Worm (Caenorhabditis elegans) whole organism, L4 larva: ENCODE measurements around the gene dnj-11.

Experiments used
- F10B5.3 ChIP-seq: sonication (generic microtip); optimal IDR thresholded peaks from 2 replicates; lab custom pipeline; 2016; ENCODE audit warnings: mild to moderate bottlenecking, missing genetic modification characterization, missing compliant biosample characterization
- F26F4.8 ChIP-seq: fragments of 200-800 bp; sonication (Bioruptor generic); conservative IDR thresholded peaks from 2 replicates; pipeline ENCODE4 v1.3.6; 2022; ENCODE audit warnings: missing genetic modification characterization, missing compliant biosample characterization
- F37D6.2 ChIP-seq: sonication (generic microtip); optimal IDR thresholded peaks from 2 replicates; lab custom pipeline; 2016; ENCODE audit warnings: mild to moderate bottlenecking, missing genetic modification characterization, missing compliant biosample characterization
- R02D3.7 ChIP-seq: fragments of 150-350 bp; sonication (generic microtip); optimal IDR thresholded peaks from 3 replicates; lab custom pipeline; 2014; ENCODE audit warnings: missing biosample characterization, missing genetic modification characterization
- T26A8.4 ChIP-seq: fragments of 200-800 bp; sonication (Bioruptor generic); IDR thresholded peaks from 2 replicates; pipeline ENCODE4 v1.3.6; 2022; ENCODE audit warnings: missing genetic modification characterization, missing compliant biosample characterization
- Y105C5A.15 ChIP-seq: fragments of 200-800 bp; sonication (Bioruptor generic); IDR thresholded peaks from 2 replicates; pipeline ENCODE4 v1.3.6; 2022; ENCODE audit warnings: missing genetic modification characterization, missing compliant biosample characterization
- ZK546.5 ChIP-seq, 2 experiments: sonication (generic microtip); optimal IDR thresholded peaks; 2 replicates each; lab custom pipeline; 2017; ENCODE audit warnings: missing biosample characterization in 2 of 2, missing genetic modification characterization in 2 of 2
- ama-1 ChIP-seq: fragments of 150-350 bp; optimal IDR thresholded peaks from 2 replicates; lab custom pipeline; 2014; ENCODE audit warnings: inconsistent platforms, mixed read lengths
- dpl-1 ChIP-seq: fragments of 150-350 bp; optimal IDR thresholded peaks from 2 replicates; lab custom pipeline; 2014; ENCODE audit warnings: missing biosample characterization, missing genetic modification reagents, missing genetic modification characterization
- dve-1 ChIP-seq: sonication (generic microtip); optimal IDR thresholded peaks from 2 replicates; lab custom pipeline; 2017; ENCODE audit warnings: antibody characterized with exemption, mild to moderate bottlenecking, missing genetic modification characterization, missing compliant biosample characterization; ENCODE audit not compliant: insufficient read depth
- egl-27 ChIP-seq: sonication (generic microtip); optimal IDR thresholded peaks from 3 replicates; lab custom pipeline; 2017; ENCODE audit warnings: missing biosample characterization, missing genetic modification reagents, missing genetic modification characterization
- fkh-10 ChIP-seq: fragments of 150-350 bp; optimal IDR thresholded peaks from 2 replicates; lab custom pipeline; 2014; ENCODE audit warnings: missing biosample characterization, missing genetic modification reagents, missing genetic modification characterization
- hlh-30 ChIP-seq: sonication (generic microtip); optimal IDR thresholded peaks from 2 replicates; lab custom pipeline; 2017; ENCODE audit warnings: antibody characterized with exemption, mild to moderate bottlenecking, missing genetic modification characterization, missing compliant biosample characterization; ENCODE audit not compliant: insufficient read depth
- hmg-1.1 ChIP-seq: fragments of 200-800 bp; sonication (Bioruptor generic); IDR thresholded peaks from 2 replicates; pipeline ENCODE4 v1.3.6; 2022; ENCODE audit warnings: missing genetic modification reagents, missing genetic modification characterization, missing compliant biosample characterization
- lin-15B ChIP-seq: fragments of 150-350 bp; sonication (generic microtip); optimal IDR thresholded peaks from 3 replicates; lab custom pipeline; 2014; ENCODE audit warnings: missing biosample characterization, missing genetic modification characterization
- lin-38 ChIP-seq: fragments of 200-800 bp; sonication (Bioruptor generic); IDR thresholded peaks from 2 replicates; pipeline ENCODE4 v1.3.6; 2022; ENCODE audit warnings: missing genetic modification reagents, missing genetic modification characterization, missing compliant biosample characterization
- lin-39 ChIP-seq: fragments of 150-350 bp; optimal IDR thresholded peaks from 2 replicates; lab custom pipeline; 2014; ENCODE audit warnings: missing biosample characterization, missing genetic modification reagents, missing genetic modification characterization
- lsy-2 ChIP-seq, 2 experiments: fragments of 150-350 bp in 1 of 2; sonication (generic microtip) in 1 of 2; optimal IDR thresholded peaks; 2 replicates each; lab custom pipeline; 2014 to 2017; ENCODE audit warnings: missing biosample characterization in 2 of 2, missing genetic modification characterization in 2 of 2
- mep-1 ChIP-seq: fragments of 150-350 bp; sonication (generic microtip); optimal IDR thresholded peaks from 3 replicates; lab custom pipeline; 2014; ENCODE audit warnings: missing biosample characterization, missing genetic modification characterization
- mxl-3 ChIP-seq: fragments of 200-800 bp; sonication (Bioruptor generic); optimal IDR thresholded peaks from 2 replicates; lab custom pipeline; 2018; ENCODE audit warnings: mild to moderate bottlenecking, missing genetic modification characterization, missing compliant biosample characterization
- nhr-10 ChIP-seq: fragments of 150-350 bp; optimal IDR thresholded peaks from 2 replicates; lab custom pipeline; 2014; ENCODE audit warnings: missing biosample characterization, missing genetic modification characterization
- nhr-28 ChIP-seq: fragments of 150-350 bp; optimal IDR thresholded peaks from 2 replicates; lab custom pipeline; 2014; ENCODE audit warnings: missing biosample characterization, missing genetic modification characterization
- nhr-42 ChIP-seq: fragments of 200-800 bp; sonication (Bioruptor generic); IDR thresholded peaks from 2 replicates; pipeline ENCODE4 v1.3.6; 2022; ENCODE audit warnings: missing genetic modification characterization, missing compliant biosample characterization
- nhr-6 ChIP-seq: fragments of 150-350 bp; optimal IDR thresholded peaks from 2 replicates; lab custom pipeline; 2014; ENCODE audit warnings: missing biosample characterization, missing genetic modification characterization
- nhr-76 ChIP-seq: fragments of 150-350 bp; optimal IDR thresholded peaks from 2 replicates; lab custom pipeline; 2014; ENCODE audit warnings: missing biosample characterization, missing genetic modification characterization
- nhr-77 ChIP-seq: fragments of 150-350 bp; optimal IDR thresholded peaks from 2 replicates; lab custom pipeline; 2014; ENCODE audit warnings: missing biosample characterization, missing genetic modification characterization
- saeg-2 ChIP-seq: fragments of 200-800 bp; sonication (Bioruptor generic); IDR thresholded peaks from 2 replicates; pipeline ENCODE4 v1.3.6; 2022; ENCODE audit warnings: missing genetic modification reagents, missing genetic modification characterization, missing compliant biosample characterization
- skn-1 ChIP-seq: fragments of 150-350 bp; optimal IDR thresholded peaks from 2 replicates; lab custom pipeline; 2014; ENCODE audit warnings: missing biosample characterization, missing genetic modification characterization
- snpc-1.2 ChIP-seq: fragments of 200-800 bp; sonication (Bioruptor generic); IDR thresholded peaks from 2 replicates; pipeline ENCODE4 v1.3.6; 2022; ENCODE audit warnings: missing genetic modification reagents, missing genetic modification characterization, missing compliant biosample characterization
- snpc-4 ChIP-seq: fragments of 150-350 bp; optimal IDR thresholded peaks from 2 replicates; lab custom pipeline; 2014; ENCODE audit warnings: missing biosample characterization, missing genetic modification characterization
- unc-62 ChIP-seq, 3 experiments: fragments of 150-350 bp in 1 of 3; sonication (generic microtip); optimal IDR thresholded peaks in 2 of 3; peaks in 1 of 3; 1 replicate in 1 of 3; 2 replicates in 2 of 3; lab custom pipeline; 2014 to 2017; ENCODE audit warnings: missing biosample characterization in 3 of 3, missing genetic modification characterization in 3 of 3, missing genetic modification reagents in 3 of 3, missing genotype in 1 of 3
- zag-1 ChIP-seq: fragments of 150-350 bp; optimal IDR thresholded peaks from 2 replicates; lab custom pipeline; 2014; ENCODE audit warnings: missing biosample characterization, missing genetic modification characterization

The dnj-11 gene

DNA sequence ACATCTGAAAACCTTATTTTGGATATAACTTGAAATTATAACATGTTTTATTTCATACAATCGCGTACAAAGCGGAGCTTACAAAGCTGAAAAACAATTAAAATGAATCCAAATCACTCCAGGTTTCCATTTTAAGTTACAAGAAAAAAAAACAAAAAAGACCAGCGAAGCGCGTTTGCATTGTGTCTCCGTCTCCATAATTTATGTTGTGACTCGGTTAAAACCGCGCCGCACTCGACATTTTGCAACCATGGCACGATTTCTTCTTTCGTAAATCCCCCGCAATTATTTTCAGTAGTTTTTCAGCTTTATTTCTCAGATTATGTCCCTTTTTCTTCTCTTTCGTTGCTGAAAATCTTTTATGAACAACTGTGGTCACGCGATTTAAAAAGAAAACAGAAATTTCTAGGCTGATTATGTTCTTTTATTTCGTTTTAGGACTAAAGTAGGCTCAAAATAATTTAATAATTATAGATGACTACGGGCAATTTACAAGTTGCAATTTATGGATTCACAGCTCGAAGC is at the start of gene dnj-11, which contains the start of gene F38A5.2 (continued):
- TF ChIP-seq snpc-1.2 (GFP tag; lab: Robert Waterston, UW) (peak; percentile 66), mep-1 (tag; lab: Kevin White, UChicago) (peak; percentile 84), snpc-4 (tag; lab: Kevin White, UChicago) (peak; percentile 43), lin-39 (tag; lab: Kevin White, UChicago) (no peak), skn-1 (no peak), R02D3.7 (no peak), lsy-2 (tag; optimal IDR thresholded peaks at IDR 0.05; lab: Kevin White, UChicago) (peak in 1 of 2 experiments; percentile 89), dve-1 (tag; lab: Kevin White, UChicago) (peak; percentile 83)
- TF ChIP-seq, all 104 proteins: peak for 29

DNA sequence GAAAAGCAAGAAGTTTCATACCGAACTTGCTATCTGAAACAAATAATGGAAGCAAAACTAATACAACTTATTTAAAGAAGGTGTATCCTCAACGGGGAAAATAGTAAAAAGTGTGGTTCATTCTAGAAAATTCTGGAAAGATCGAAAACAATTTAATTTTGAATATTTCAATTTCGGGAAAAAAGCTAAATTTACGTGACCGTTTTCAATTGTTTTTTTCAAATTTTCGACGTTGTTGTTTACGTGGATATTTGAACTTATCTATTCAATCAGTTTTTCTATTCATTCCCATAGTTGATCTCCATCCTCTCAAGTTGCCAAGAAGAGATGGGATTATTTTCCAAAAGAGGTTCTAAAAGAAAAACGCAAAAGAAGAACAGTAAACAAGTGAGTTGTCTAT is 49.8 kb upstream of the dnj-11 start, which contains the start of gene C01G5.3:
TSS of gene C01G5.3 (plus strand) at position 301 of the 400 bp plus-strand sequence.
- TF ChIP-seq nhr-10, result no peak
- TF ChIP-seq nhr-42 (GFP tag; lab: Robert Waterston, UW), result no peak
- no peak for TF ChIP-seq nhr-28 (tag; lab: Kevin White, UChicago)
- TF ChIP-seq zag-1 (tag; lab: Kevin White, UChicago), result no peak
- TF ChIP-seq saeg-2 (GFP tag; lab: Robert Waterston, UW), result no peak
- TF ChIP-seq F26F4.8 (GFP tag; lab: Robert Waterston, UW), result no peak
- no peak for TF ChIP-seq mxl-3 (GFP tag; lab: Kevin White, UChicago)
- no peak for TF ChIP-seq F10B5.3 (tag; lab: Kevin White, UChicago)
- TF ChIP-seq nhr-76 (tag; lab: Kevin White, UChicago), result no peak
- TF ChIP-seq ama-1, result no peak
- TF ChIP-seq nhr-77 (tag; lab: Kevin White, UChicago), result no peak
- no peak for TF ChIP-seq lin-15B (tag; lab: Kevin White, UChicago)
- no peak for TF ChIP-seq Y105C5A.15 (GFP tag; lab: Robert Waterston, UW)
- TF ChIP-seq, all 104 proteins: peak for 0

ce11 chrIV:6541435-6541834 is 44.2 kb upstream of the dnj-11 start, which contains the start of gene C01G5.25:
Gene C01G5.25, plus strand, starts transcription at chrIV:6541684.
- peak; percentile 38 for TF ChIP-seq fkh-10
- TF ChIP-seq ZK546.5 (tag; optimal IDR thresholded peaks at IDR 0.05; lab: Kevin White, UChicago), result no peak
- TF ChIP-seq, all 104 proteins: peak for 1

- no peak for TF ChIP-seq T26A8.4 (GFP tag; lab: Robert Waterston, UW)
- TF ChIP-seq lsy-2 (tag; optimal IDR thresholded peaks at IDR 0.05; lab: Kevin White, UChicago), result peak in 1 of 2 experiments; percentile 23
- no peak for TF ChIP-seq hlh-30
These were observed 42.7 kb upstream of the dnj-11 start for ce11 chrIV:6542962-6543361.

DNA sequence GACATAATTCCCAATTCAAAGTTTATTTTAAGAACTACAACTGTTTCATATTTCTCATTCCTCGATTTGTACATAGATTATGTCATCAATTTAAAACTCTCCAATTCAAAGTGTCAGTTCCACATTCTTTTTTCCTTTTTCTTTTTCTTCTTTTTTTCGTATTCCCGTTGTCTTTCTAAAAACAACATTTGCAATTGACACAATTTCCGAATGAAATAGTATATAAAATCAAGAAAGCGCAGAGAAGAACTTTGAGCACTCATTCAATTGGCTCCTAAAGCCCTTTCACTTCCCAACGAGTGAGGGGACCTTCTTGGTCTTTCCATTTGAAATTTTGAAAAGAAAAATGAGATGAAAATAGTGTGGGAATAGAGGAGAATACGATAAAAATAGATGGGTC is 38.3 kb upstream of the dnj-11 start:
- peak; percentile 25 for TF ChIP-seq fkh-10
- no peak for TF ChIP-seq Y105C5A.15 (GFP tag; lab: Robert Waterston, UW)

- TF ChIP-seq R02D3.7 (no peak), dpl-1 (GFP tag; lab: Kevin White, UChicago) (peak; percentile 94), lin-38 (GFP tag; lab: Robert Waterston, UW) (peak; percentile 91), snpc-1.2 (GFP tag; lab: Robert Waterston, UW) (peak; percentile 57; the same call in 1 of the 2 replicates), unc-62 (GFP tag; optimal IDR thresholded peaks at IDR 0.05 in 1 of 2; lab: Kevin White, UChicago) (peak in 1 of 2 experiments; percentile 79), unc-62 (tag; optimal IDR thresholded peaks at IDR 0.05; lab: Kevin White, UChicago) (no peak), nhr-6 (tag; lab: Kevin White, UChicago) (peak; percentile 53), F37D6.2 (peak; percentile 2), hlh-30 (peak; percentile 19), dve-1 (tag; lab: Kevin White, UChicago) (peak; percentile 60), hmg-1.1 (peak; percentile 51), nhr-77 (tag; lab: Kevin White, UChicago) (no peak), nhr-42 (GFP tag; lab: Robert Waterston, UW) (0 out of 2 replicates have a peak, but pooled peaks have one; percentile 30), lsy-2 (tag; optimal IDR thresholded peaks at IDR 0.05; lab: Kevin White, UChicago) (peak in 1 of 2 experiments; percentile 70), mep-1 (tag; lab: Kevin White, UChicago) (peak; percentile 28), egl-27 (tag; lab: Kevin White, UChicago) (no peak)
These were observed 37.1 kb upstream of the dnj-11 start, which contains the start of gene fan-1 for ce11 chrIV:6548609-6549008. Gene fan-1, plus strand, starts transcription at chrIV:6548686.
